Fruit fly (Drosophila melanogaster) Kc167 (cell line): ENCODE results near the gene CG4570.

Source experiments
- Myc ChIP-seq: fragments of >200 bp; optimal IDR thresholded peaks from 2 replicates; lab custom pipeline; 2017; ENCODE audit warnings: missing external identifiers
- insv ChIP-seq: fragments of >200 bp; optimal IDR thresholded peaks from 3 replicates; lab custom pipeline; 2018; ENCODE audit warnings: missing external identifiers
- psq ChIP-seq: fragments of >200 bp; optimal IDR thresholded peaks from 2 replicates; lab custom pipeline; 2017; ENCODE audit warnings: missing external identifiers

DNA sequence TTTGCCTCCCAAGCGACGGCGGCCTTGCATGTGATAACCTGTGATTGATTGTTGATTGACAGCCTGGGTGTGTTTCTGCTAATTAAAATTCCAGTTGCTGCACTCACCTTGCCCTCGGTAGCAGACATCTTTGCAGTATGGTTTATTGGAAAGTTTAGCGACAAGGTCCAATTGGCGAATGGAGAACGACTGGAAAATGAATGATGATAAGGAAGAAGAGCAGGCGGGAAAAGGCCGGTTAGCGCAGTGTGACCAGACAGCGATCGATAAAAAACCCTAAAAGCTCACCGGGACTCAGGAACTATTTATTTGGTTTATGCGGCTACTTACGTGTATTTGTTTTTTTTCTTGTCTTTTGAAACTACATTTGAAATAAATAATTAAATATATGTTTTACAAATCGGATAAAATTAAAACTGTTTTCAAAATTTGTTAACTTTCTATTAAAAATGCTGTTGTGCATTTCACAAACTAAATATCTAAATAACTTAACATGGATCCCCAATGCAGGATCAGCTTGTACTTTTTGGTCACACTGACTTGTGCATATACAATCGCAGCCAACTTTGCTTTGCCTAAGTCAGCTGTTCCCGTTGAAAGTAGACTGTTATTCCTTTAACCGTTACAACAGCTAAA lies 15.7 kb downstream of the CG4570 start, which contains the start of gene Fdh:
- TF ChIP-seq insv (lab: Kevin White, UChicago) (no peak), psq (lab: Kevin White, UChicago) (no peak), Myc (lab: Kevin White, UChicago) (no peak)
